Fruit fly (Drosophila melanogaster) whole organism: ENCODE measurements around the gene pico.

Experiments
- CG8478 ChIP-seq: fragments of >200 bp; optimal IDR thresholded peaks from 2 replicates; lab custom pipeline; 2018; ENCODE audit warnings: inconsistent platforms
- Dll ChIP-seq: fragments of >200 bp; optimal IDR thresholded peaks from 2 replicates; lab custom pipeline; 2017
- EcR ChIP-seq, 2 experiments: fragments of >200 bp; optimal IDR thresholded peaks; 2 replicates each; lab custom pipeline; 2017; ENCODE audit warnings: missing biosample characterization in 2 of 2, missing genetic modification characterization in 2 of 2, missing genetic modification reagents in 2 of 2
- pan ChIP-seq: fragments of >200 bp; optimal IDR thresholded peaks from 2 replicates; lab custom pipeline; 2017
- psq ChIP-seq: fragments of >200 bp; optimal IDR thresholded peaks from 2 replicates; lab custom pipeline; 2017
- usp ChIP-seq: fragments of >200 bp; optimal IDR thresholded peaks from 2 replicates; lab custom pipeline; 2017; ENCODE audit warnings: missing biosample characterization, missing genetic modification characterization, mixed read lengths

DNA sequence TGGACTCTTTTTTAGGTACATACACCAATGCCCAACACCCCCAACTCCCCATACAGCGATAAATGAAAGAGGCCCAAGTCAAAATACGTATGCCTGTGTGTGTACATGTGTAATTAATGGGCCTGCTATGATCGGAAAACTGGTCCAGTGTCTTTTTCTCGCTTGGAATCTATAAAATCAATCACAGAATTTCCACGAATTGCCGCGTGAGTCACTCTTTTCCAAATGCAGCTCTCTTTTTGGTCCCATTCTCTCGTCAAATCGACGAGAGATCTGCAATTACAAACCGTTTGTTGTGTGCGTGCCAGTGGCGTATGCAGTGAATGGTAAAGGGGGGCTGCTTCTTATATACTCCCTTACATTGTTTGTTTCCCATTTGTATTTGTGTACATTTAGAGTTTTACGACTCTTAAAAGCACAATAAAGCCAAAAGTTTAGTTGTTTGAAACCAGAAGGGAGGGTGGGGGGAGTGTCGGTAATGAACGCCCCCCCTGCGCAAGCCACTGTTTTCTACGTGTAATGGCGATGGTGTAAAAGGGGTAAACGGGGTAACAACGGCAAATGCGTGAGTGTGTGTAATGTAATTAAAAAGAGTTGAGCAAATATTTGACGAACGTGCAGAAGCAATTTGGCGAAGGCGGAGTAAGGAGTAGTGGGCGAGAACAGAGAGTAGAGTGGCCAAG is 5.0 kb downstream of the pico start:
- TF ChIP-seq pan (lab: Kevin White, UChicago) (no peak), usp (GFP tag; lab: Kevin White, UChicago) (no peak), CG8478 (no peak), psq (lab: Kevin White, UChicago) (no peak), Dll (peak; percentile 23), EcR (GFP tag; optimal IDR thresholded peaks at IDR 0.05; lab: Kevin White, UChicago) (no peak)
